Fruit fly (Drosophila melanogaster) whole organism, embryonic: Measurements from ENCODE around the gene Elo68alpha.
A peak's percentile ranks its signal among the peaks of the same experiment; 100 is the strongest.

Experiments used
- Adf1 ChIP-seq: fragments of 200-800 bp; sonication (Bioruptor generic); IDR thresholded peaks from 2 replicates; pipeline ENCODE4 v1.3.6; 2022; ENCODE audit warnings: missing biosample characterization, missing genetic modification characterization
- CG1024 ChIP-seq: fragments of 200-800 bp; sonication (Bioruptor generic); IDR thresholded peaks from 2 replicates; pipeline ENCODE4 v1.3.6; 2022; ENCODE audit warnings: missing biosample characterization, missing genetic modification characterization
- CG10321 ChIP-seq: fragments of 200-800 bp; sonication (Bioruptor generic); IDR thresholded peaks from 2 replicates; pipeline ENCODE4 v1.3.6; 2022; ENCODE audit warnings: missing biosample characterization, missing genetic modification characterization
- CG11723 ChIP-seq: fragments of 200-800 bp; sonication (Bioruptor generic); optimal IDR thresholded peaks from 2 replicates; lab custom pipeline; 2017; ENCODE audit warnings: missing biosample characterization, mild to moderate bottlenecking, missing genetic modification characterization
- CG12104 ChIP-seq: fragments of 200-800 bp; sonication (Bioruptor generic); optimal IDR thresholded peaks from 3 replicates; lab custom pipeline; 2016; ENCODE audit warnings: missing biosample characterization, missing genetic modification characterization
- CG12155 ChIP-seq: fragments of 200-800 bp; sonication (Bioruptor generic); optimal IDR thresholded peaks from 3 replicates; lab custom pipeline; 2016; ENCODE audit warnings: missing biosample characterization, missing genetic modification characterization
- CG12942 ChIP-seq: fragments of 200-800 bp; sonication (Bioruptor generic); optimal IDR thresholded peaks from 3 replicates; lab custom pipeline; 2016; ENCODE audit warnings: missing biosample characterization, missing genetic modification characterization
- CG13287 ChIP-seq: fragments of 200-800 bp; sonication (Bioruptor generic); IDR thresholded peaks from 2 replicates; pipeline ENCODE4 v1.3.6; 2022; ENCODE audit warnings: missing biosample characterization, missing genetic modification characterization; ENCODE audit not compliant: partially characterized antibody
- CG13624 ChIP-seq: fragments of 200-800 bp; sonication (Bioruptor generic); optimal IDR thresholded peaks from 2 replicates; lab custom pipeline; 2016; ENCODE audit warnings: missing biosample characterization, missing genetic modification characterization
- CG13894 ChIP-seq: fragments of 200-800 bp; sonication (Bioruptor generic); optimal IDR thresholded peaks from 3 replicates; lab custom pipeline; 2018; ENCODE audit warnings: missing biosample characterization, mild to moderate bottlenecking, missing genetic modification characterization, moderate library complexity
- CG16863 ChIP-seq: fragments of 200-800 bp; sonication (Bioruptor generic); optimal IDR thresholded peaks from 3 replicates; lab custom pipeline; 2016; ENCODE audit warnings: missing biosample characterization, missing genetic modification characterization
- CG17829 ChIP-seq: fragments of 200-800 bp; optimal IDR thresholded peaks from 2 replicates; lab custom pipeline; 2019; ENCODE audit warnings: missing biosample characterization, mild to moderate bottlenecking, missing genetic modification characterization, moderate library complexity
- CG18011 ChIP-seq: fragments of 200-800 bp; sonication (Bioruptor generic); optimal IDR thresholded peaks from 2 replicates; lab custom pipeline; 2017; ENCODE audit warnings: missing biosample characterization, missing genetic modification characterization, mild to moderate bottlenecking, moderate library complexity, missing genotype
- CG1832 ChIP-seq: fragments of 200-800 bp; sonication (Bioruptor generic); optimal IDR thresholded peaks from 2 replicates; lab custom pipeline; 2017; ENCODE audit warnings: missing biosample characterization, mild to moderate bottlenecking, missing genetic modification characterization, inconsistent platforms
- CG18476 ChIP-seq: fragments of 200-800 bp; sonication (Bioruptor generic); optimal IDR thresholded peaks from 2 replicates; lab custom pipeline; 2016; ENCODE audit warnings: missing biosample characterization, mild to moderate bottlenecking, missing genetic modification characterization
- CG2116 ChIP-seq: fragments of 200-800 bp; sonication (Bioruptor generic); optimal IDR thresholded peaks from 3 replicates; lab custom pipeline; 2018; ENCODE audit warnings: missing biosample characterization, mild to moderate bottlenecking, missing genetic modification characterization
- CG4730 ChIP-seq: fragments of 200-800 bp; sonication (Bioruptor generic); IDR thresholded peaks from 2 replicates; pipeline ENCODE4 v1.3.6; 2022; ENCODE audit warnings: missing biosample characterization, missing genetic modification characterization
- CG6272 ChIP-seq: fragments of 200-800 bp; sonication (Bioruptor generic); IDR thresholded peaks from 2 replicates; pipeline ENCODE4 v1.3.6; 2022; ENCODE audit warnings: missing biosample characterization, missing genetic modification characterization
- CG7963 ChIP-seq: fragments of 200-800 bp; sonication (Bioruptor generic); IDR thresholded peaks from 3 replicates; pipeline ENCODE4 v1.3.6; 2022; ENCODE audit warnings: missing biosample characterization, missing genetic modification characterization; ENCODE audit not compliant: partially characterized antibody
- CG8089 ChIP-seq: fragments of 200-800 bp; sonication (Bioruptor generic); optimal IDR thresholded peaks from 3 replicates; lab custom pipeline; 2016; ENCODE audit warnings: missing biosample characterization, missing genetic modification characterization
- CG9215 ChIP-seq: fragments of 200-800 bp; sonication (Bioruptor generic); IDR thresholded peaks from 2 replicates; pipeline ENCODE4 v1.3.6; 2022; ENCODE audit warnings: missing biosample characterization, missing genetic modification characterization
- D ChIP-seq, 2 experiments: fragments of 200-800 bp in 1 of 2; fragments of >200 bp in 1 of 2; sonication (Bioruptor generic) in 1 of 2; optimal IDR thresholded peaks; 2 replicates in 1 of 2; 3 replicates in 1 of 2; lab custom pipeline; 2017; ENCODE audit warnings: mild to moderate bottlenecking in 1 of 2, missing biosample characterization in 1 of 2, missing genetic modification characterization in 1 of 2, missing genetic modification reagents in 1 of 2
- Dbx ChIP-seq: fragments of 200-800 bp; sonication (Bioruptor generic); IDR thresholded peaks from 3 replicates; pipeline ENCODE4 v1.3.6; 2022; ENCODE audit warnings: missing biosample characterization, missing genetic modification characterization
- E2f2 ChIP-seq: fragments of 200-800 bp; sonication (Bioruptor generic); IDR thresholded peaks from 2 replicates; pipeline ENCODE4 v1.3.6; 2022; ENCODE audit warnings: missing biosample characterization, missing genetic modification characterization
- Hey ChIP-seq: fragments of 200-800 bp; sonication (Bioruptor generic); optimal IDR thresholded peaks from 3 replicates; lab custom pipeline; 2018; ENCODE audit warnings: missing biosample characterization, mild to moderate bottlenecking, missing genetic modification characterization
- Hmx ChIP-seq: fragments of 200-800 bp; sonication (Bioruptor generic); optimal IDR thresholded peaks from 2 replicates; lab custom pipeline; 2016; ENCODE audit warnings: missing biosample characterization, missing genetic modification characterization
- Hr78 ChIP-seq, 2 experiments: fragments of 200-800 bp in 1 of 2; fragments of >200 bp in 1 of 2; sonication (Bioruptor generic) in 1 of 2; optimal IDR thresholded peaks; 2 replicates each; lab custom pipeline; 2017 to 2019; ENCODE audit warnings: missing biosample characterization in 2 of 2, missing genetic modification characterization in 2 of 2, mild to moderate bottlenecking in 1 of 2, moderate library complexity in 1 of 2
- Mad ChIP-seq: fragments of 200-800 bp; sonication (Bioruptor generic); optimal IDR thresholded peaks from 2 replicates; lab custom pipeline; 2016; ENCODE audit warnings: missing biosample characterization, missing genetic modification characterization
- Myb ChIP-seq: fragments of 200-800 bp; sonication (Bioruptor generic); optimal IDR thresholded peaks from 2 replicates; lab custom pipeline; 2016; ENCODE audit warnings: missing biosample characterization, missing genetic modification characterization
- NC2β ChIP-seq: fragments of 200-800 bp; sonication (Bioruptor generic); optimal IDR thresholded peaks from 2 replicates; lab custom pipeline; 2016; ENCODE audit warnings: missing biosample characterization, missing genetic modification characterization
- Neu2 ChIP-seq: fragments of 200-800 bp; sonication (Bioruptor generic); optimal IDR thresholded peaks from 3 replicates; lab custom pipeline; 2016; ENCODE audit warnings: missing biosample characterization, missing genetic modification characterization, borderline replicate concordance
- Xbp1 ChIP-seq: fragments of 200-800 bp; sonication (Bioruptor generic); optimal IDR thresholded peaks from 3 replicates; lab custom pipeline; 2016; ENCODE audit warnings: missing biosample characterization, mild to moderate bottlenecking, missing genetic modification characterization
- ara ChIP-seq: fragments of 200-800 bp; sonication (Bioruptor generic); IDR thresholded peaks from 2 replicates; pipeline ENCODE4 v1.3.6; 2022; ENCODE audit warnings: missing biosample characterization, missing genetic modification characterization
- br ChIP-seq: fragments of >200 bp; optimal IDR thresholded peaks from 2 replicates; lab custom pipeline; 2017
- dmrt99B ChIP-seq: fragments of 200-800 bp; sonication (Bioruptor generic); optimal IDR thresholded peaks from 2 replicates; lab custom pipeline; 2018; ENCODE audit warnings: missing biosample characterization, mild to moderate bottlenecking, missing genetic modification characterization, moderate library complexity
- ems ChIP-seq: fragments of 200-800 bp; sonication (Bioruptor generic); optimal IDR thresholded peaks from 3 replicates; lab custom pipeline; 2016; ENCODE audit warnings: missing biosample characterization, missing genetic modification characterization
- esg ChIP-seq: fragments of 200-800 bp; sonication (Bioruptor generic); conservative IDR thresholded peaks from 2 replicates; pipeline ENCODE4 v1.3.6; 2022; ENCODE audit warnings: missing biosample characterization, missing genetic modification characterization
- ind ChIP-seq: fragments of 200-800 bp; sonication (Bioruptor generic); optimal IDR thresholded peaks from 3 replicates; lab custom pipeline; 2016; ENCODE audit warnings: missing biosample characterization, missing genetic modification characterization
- ken ChIP-seq: fragments of 200-800 bp; sonication (Bioruptor generic); IDR thresholded peaks from 3 replicates; pipeline ENCODE4 v1.3.6; 2022; ENCODE audit warnings: missing biosample characterization, missing genetic modification characterization
- lilli ChIP-seq: fragments of 200-800 bp; sonication (Bioruptor generic); optimal IDR thresholded peaks from 3 replicates; lab custom pipeline; 2016; ENCODE audit warnings: missing biosample characterization, missing genetic modification characterization
- peb ChIP-seq: fragments of 200-800 bp; sonication (Bioruptor generic); IDR thresholded peaks from 2 replicates; pipeline ENCODE4 v1.3.6; 2022; ENCODE audit warnings: missing biosample characterization, missing genetic modification characterization
- pho ChIP-seq: fragments of 200-800 bp; sonication (Bioruptor generic); optimal IDR thresholded peaks from 2 replicates; lab custom pipeline; 2016; ENCODE audit warnings: missing biosample characterization, missing genetic modification characterization
- scrt ChIP-seq: fragments of 200-800 bp; sonication (Bioruptor generic); optimal IDR thresholded peaks from 2 replicates; lab custom pipeline; 2018; ENCODE audit warnings: missing biosample characterization, mild to moderate bottlenecking, missing genetic modification characterization, moderate library complexity
- sim ChIP-seq: fragments of 200-800 bp; sonication (Bioruptor generic); IDR thresholded peaks from 2 replicates; pipeline ENCODE4 v1.3.6; 2022; ENCODE audit warnings: missing biosample characterization, missing genetic modification characterization
- sima ChIP-seq: fragments of 200-800 bp; sonication (Bioruptor generic); optimal IDR thresholded peaks from 2 replicates; lab custom pipeline; 2016; ENCODE audit warnings: missing biosample characterization, missing genetic modification characterization
- sr ChIP-seq: fragments of 200-800 bp; sonication (Bioruptor generic); IDR thresholded peaks from 3 replicates; pipeline ENCODE4 v1.3.6; 2022; ENCODE audit warnings: missing biosample characterization, missing genetic modification characterization
- unc-4 ChIP-seq: fragments of 200-800 bp; sonication (Bioruptor generic); IDR thresholded peaks from 2 replicates; pipeline ENCODE4 v1.3.6; 2022; ENCODE audit warnings: missing biosample characterization, missing genetic modification characterization; ENCODE audit not compliant: partially characterized antibody
- vnd ChIP-seq: fragments of 200-800 bp; sonication (Bioruptor generic); IDR thresholded peaks from 3 replicates; pipeline ENCODE4 v1.3.6; 2022; ENCODE audit warnings: missing biosample characterization, missing genetic modification characterization; ENCODE audit not compliant: partially characterized antibody
- wdn ChIP-seq: fragments of 200-800 bp; sonication (Bioruptor generic); IDR thresholded peaks from 2 replicates; pipeline ENCODE4 v1.3.6; 2022; ENCODE audit warnings: missing biosample characterization, missing genetic modification characterization

The Elo68alpha gene

DNA sequence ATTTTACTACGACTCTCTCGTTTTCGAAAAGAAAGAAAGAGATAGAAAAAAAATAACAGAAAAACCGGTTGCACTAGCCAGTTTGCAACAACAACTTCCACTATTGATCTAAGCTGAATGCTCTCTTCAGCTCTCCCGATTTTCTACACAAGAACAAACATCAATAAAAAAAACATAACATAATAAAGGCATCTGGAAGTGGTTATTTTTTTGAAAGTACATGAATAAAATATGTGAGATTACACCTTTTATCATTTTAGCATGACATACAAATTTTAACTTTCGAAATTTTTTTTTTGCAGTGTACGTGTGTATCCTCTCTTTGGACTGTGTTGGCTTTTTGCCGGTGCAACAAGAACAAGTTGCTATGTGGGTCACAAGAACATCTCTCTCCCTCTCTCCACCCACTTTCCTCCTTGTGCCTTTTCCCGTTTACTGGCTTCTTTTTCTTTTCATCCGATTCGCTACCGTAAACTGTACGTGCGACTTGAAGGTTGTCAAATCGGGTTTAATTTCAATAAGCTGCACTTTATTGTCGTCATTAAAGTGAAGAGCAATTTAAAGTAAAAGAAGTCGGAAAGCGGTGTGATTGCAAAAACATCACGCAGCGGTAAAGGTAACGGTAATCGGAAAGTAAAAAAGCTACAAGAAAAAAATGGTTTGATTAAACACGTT, 18.1 kb downstream of the Elo68alpha start (continued):
- TF ChIP-seq Hr78 (GFP tag; optimal IDR thresholded peaks at IDR 0.05; lab: Kevin White, UChicago) (peak in 1 of 2 experiments; percentile 91), CG7963 (GFP tag; lab: Robert Waterston, UW) (no peak), lilli (peak; percentile 95), CG1024 (peak; percentile 94), NC2β (GFP tag; lab: Kevin White, UChicago) (peak; percentile 97), CG12155 (peak; percentile 93), CG16863 (GFP tag; lab: Kevin White, UChicago) (peak; percentile 97), pho (GFP tag; lab: Kevin White, UChicago) (peak; percentile 90), CG17829 (tag; lab: Kevin White, UChicago) (peak; percentile 97), dmrt99B (tag; lab: Kevin White, UChicago) (peak; percentile 97), CG18476 (peak; percentile 95), CG8089 (GFP tag; lab: Kevin White, UChicago) (peak; percentile 97), CG12104 (peak; percentile 96), CG13624 (GFP tag; lab: Kevin White, UChicago) (peak; percentile 96), ken (GFP tag; lab: Robert Waterston, UW) (peak; percentile 95), Neu2 (GFP tag; lab: Kevin White, UChicago) (peak; percentile 86), CG10321 (GFP tag; lab: Robert Waterston, UW) (peak; percentile 81), br (lab: Kevin White, UChicago) (no peak), CG13894 (no peak), CG4730 (GFP tag; lab: Robert Waterston, UW) (peak; percentile 94), D (optimal IDR thresholded peaks at IDR 0.05; lab: Kevin White, UChicago) (no peak), D (GFP tag; optimal IDR thresholded peaks at IDR 0.05; lab: Kevin White, UChicago) (peak; percentile 95), sr (peak; percentile 91), CG12942 (GFP tag; lab: Kevin White, UChicago) (peak; percentile 96), esg (peak; percentile 93), unc-4 (GFP tag; lab: Robert Waterston, UW) (no peak), scrt (GFP tag; lab: Kevin White, UChicago) (peak; percentile 79), Adf1 (GFP tag; lab: Robert Waterston, UW) (peak; percentile 54), vnd (GFP tag; lab: Robert Waterston, UW) (no peak), Dbx (GFP tag; lab: Robert Waterston, UW) (peak; percentile 82; the same call in 2 of the 3 replicates), CG11723 (GFP tag; lab: Kevin White, UChicago) (peak; percentile 94), sima (peak; percentile 91), CG6272 (GFP tag; lab: Robert Waterston, UW) (peak; percentile 88), ems (GFP tag; lab: Kevin White, UChicago) (peak; percentile 92), E2f2 (GFP tag; lab: Robert Waterston, UW) (peak; percentile 80), CG18011 (peak; percentile 77), ara (peak; percentile 97), CG9215 (GFP tag; lab: Robert Waterston, UW) (peak; percentile 78), Hey (tag; lab: Kevin White, UChicago) (peak; percentile 40), Hmx (GFP tag; lab: Kevin White, UChicago) (peak; percentile 89), wdn (GFP tag; lab: Robert Waterston, UW) (peak; percentile 84), CG2116 (GFP tag; lab: Kevin White, UChicago) (peak; percentile 84), Mad (GFP tag; lab: Kevin White, UChicago) (peak; percentile 86), Xbp1 (peak; percentile 97), sim (peak; percentile 96), Myb (peak; percentile 81), peb (peak; percentile 91), CG13287 (GFP tag; lab: Robert Waterston, UW) (no peak), ind (GFP tag; lab: Kevin White, UChicago) (peak; percentile 94), CG1832 (GFP tag; lab: Kevin White, UChicago) (no peak)
